Fruit fly (Drosophila melanogaster): ENCODE data around the gene tim.

Gene tim

DNA sequence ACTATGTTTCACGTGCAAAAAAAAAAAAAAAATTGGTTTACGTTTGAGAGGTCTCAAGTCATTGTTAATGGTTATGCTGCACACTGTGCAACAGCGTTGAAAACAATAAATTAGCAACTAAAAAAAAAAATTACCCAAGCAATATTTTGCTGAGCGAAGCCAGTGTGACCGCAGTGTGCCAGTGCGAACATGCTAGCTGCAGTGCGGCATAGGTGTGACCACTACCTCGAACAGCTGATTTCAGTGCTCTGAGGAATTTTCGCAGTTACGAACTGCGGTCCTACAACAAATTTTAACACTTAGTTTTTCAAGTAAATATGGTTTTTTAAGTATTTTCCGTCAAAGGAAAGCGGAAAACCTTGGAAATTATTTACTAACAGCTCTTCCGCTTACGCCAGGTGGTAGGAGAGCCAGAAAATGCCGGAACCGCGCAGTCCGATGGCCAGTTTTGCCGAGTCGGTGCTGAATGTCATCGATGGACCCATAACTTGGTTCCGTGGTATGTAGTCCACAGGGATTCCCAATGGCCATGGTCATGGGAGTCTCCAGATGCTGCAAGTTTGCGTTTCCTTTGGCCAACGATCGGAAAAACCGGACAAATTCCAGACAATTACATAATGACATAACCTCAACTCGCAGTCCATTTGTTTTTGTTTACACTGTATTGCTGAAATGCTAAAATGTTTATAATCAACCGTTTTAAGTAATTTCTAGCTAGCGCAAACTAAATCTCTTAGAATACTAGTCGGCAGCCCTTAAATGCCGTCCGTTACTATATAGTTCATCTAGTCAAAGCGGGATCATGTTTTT, 41.8 kb downstream of the tim start, which contains the start of the genes msl-2 and ND-PDSW (continued):
- TF ChIP-seq chinmo (GFP tag; IDR thresholded peaks at IDR 0.05; ENCODE audit: partially characterized antibody) (0 out of 4 replicates have a peak, but pooled peaks have one; percentile 65), CG11093 (GFP tag; IDR thresholded peaks at IDR 0.05) (no peak), Ets97D (GFP tag; optimal IDR thresholded peaks at IDR 0.05) (peak; percentile 20), Hmr (GFP tag; optimal IDR thresholded peaks at IDR 0.05) (no peak), az2 (GFP tag; optimal IDR thresholded peaks at IDR 0.05) (no peak), CG12104 (GFP tag; optimal IDR thresholded peaks at IDR 0.05) (no peak), hb (GFP tag; IDR thresholded peaks at IDR 0.05; ENCODE audit: partially characterized antibody) (no peak), CG17829 (tag; optimal IDR thresholded peaks at IDR 0.05) (no peak), dm (GFP tag; optimal IDR thresholded peaks at IDR 0.05) (peak; percentile 44), fd64A (GFP tag; optimal IDR thresholded peaks at IDR 0.05) (no peak), CG15479 (GFP tag; optimal IDR thresholded peaks at IDR 0.05) (peak; percentile 5), CG1529 (GFP tag; optimal IDR thresholded peaks at IDR 0.05) (no peak), caup (GFP tag; optimal IDR thresholded peaks at IDR 0.05; ENCODE audit: severe bottlenecking) (no peak), lola (GFP tag; optimal IDR thresholded peaks at IDR 0.05) (no peak), Dad (GFP tag; optimal IDR thresholded peaks at IDR 0.05) (no peak), CTCF (GFP tag; optimal IDR thresholded peaks at IDR 0.05) (peak; percentile 14), Poxn (GFP tag; IDR thresholded peaks at IDR 0.05) (no peak), btn (GFP tag; optimal IDR thresholded peaks at IDR 0.05) (no peak), Atf-2 (GFP tag; optimal IDR thresholded peaks at IDR 0.05) (no peak), stwl (tag; optimal IDR thresholded peaks at IDR 0.05) (peak; percentile 41), PHDP (tag; optimal IDR thresholded peaks at IDR 0.05) (no peak), da (GFP tag; optimal IDR thresholded peaks at IDR 0.05) (no peak), bbx (GFP tag; IDR thresholded peaks at IDR 0.05; ENCODE audit: partially characterized antibody) (peak; percentile 21; the same call in 1 of the 2 replicates), bowl (GFP tag; IDR thresholded peaks at IDR 0.05) (no peak), gce (GFP tag; IDR thresholded peaks at IDR 0.05) (no peak), Neu2 (GFP tag; optimal IDR thresholded peaks at IDR 0.05; ENCODE audit: borderline replicate concordance) (no peak), dmrt99B (tag; optimal IDR thresholded peaks at IDR 0.05) (no peak), zen (tag; optimal IDR thresholded peaks at IDR 0.05) (peak; percentile 41), Dp (GFP tag; optimal IDR thresholded peaks at IDR 0.05) (peak; percentile 20), sens-2 (GFP tag; IDR thresholded peaks at IDR 0.05) (no peak), pzg (GFP tag; optimal IDR thresholded peaks at IDR 0.05) (peak; percentile 89), bigmax (GFP tag; optimal IDR thresholded peaks at IDR 0.05) (peak; percentile 92), tx (GFP tag; optimal IDR thresholded peaks at IDR 0.05) (no peak), Scr (GFP tag; IDR thresholded peaks at IDR 0.05; ENCODE audit: partially characterized antibody) (0 out of 2 replicates have a peak, but pooled peaks have one; percentile 16)

- TF ChIP-seq ewg (GFP tag; optimal IDR thresholded peaks at IDR 0.05) = no peak
- TF ChIP-seq dpn (GFP tag; optimal IDR thresholded peaks at IDR 0.05) = no peak
- no peak for TF ChIP-seq CG6175 (GFP tag; IDR thresholded peaks at IDR 0.05)
- 0 out of 2 replicates have a peak, but pooled peaks have one; percentile 11 for TF ChIP-seq Nf-YA (GFP tag; IDR thresholded peaks at IDR 0.05)
- peak; percentile 45; the same call in 2 of the 3 replicates for TF ChIP-seq CG11695 (GFP tag; IDR thresholded peaks at IDR 0.05)
- no peak for TF ChIP-seq CG18011 (GFP tag; optimal IDR thresholded peaks at IDR 0.05)
- TF ChIP-seq sens (GFP tag) = peak; percentile 24
- TF ChIP-seq cato (GFP tag; optimal IDR thresholded peaks at IDR 0.05; ENCODE audit: borderline replicate concordance) = no peak
- no peak for TF ChIP-seq B-H1 (GFP tag; IDR thresholded peaks at IDR 0.05)
- TF ChIP-seq ac (GFP tag; optimal IDR thresholded peaks at IDR 0.05) = no peak
- TF ChIP-seq BtbVII (GFP tag; optimal IDR thresholded peaks at IDR 0.05) = no peak
- TF ChIP-seq Med (GFP tag) = peak; percentile 51
- TF ChIP-seq ro (GFP tag; IDR thresholded peaks at IDR 0.05) = no peak
- TF ChIP-seq yki (optimal IDR thresholded peaks at IDR 0.05) = no peak
- no peak for TF ChIP-seq zfh1 (GFP tag; IDR thresholded peaks at IDR 0.05)
- no peak for TF ChIP-seq lola (GFP tag; optimal IDR thresholded peaks at IDR 0.05)
- TF ChIP-seq CG13775 (GFP tag; optimal IDR thresholded peaks at IDR 0.05) = no peak
- TF ChIP-seq schlank (tag; optimal IDR thresholded peaks at IDR 0.05) = no peak
Observed at dm6 chr2L:3465426-3465825, 42.5 kb downstream of the tim start.
